Worm (Caenorhabditis elegans): ENCODE data around the gene T12G3.11.

ce11 chrIV:11986407-11986806, 43.2 kb downstream of the T12G3.11 start:
- no peak for TF ChIP-seq ztf-29 (GFP tag; IDR thresholded peaks at IDR 0.05)
- TF ChIP-seq flt-1 (GFP tag; IDR thresholded peaks at IDR 0.05), result no peak
- TF ChIP-seq T22C8.4 (GFP tag; IDR thresholded peaks at IDR 0.05), result no peak
- TF ChIP-seq ref-1 (GFP tag; conservative IDR thresholded peaks at IDR 0.05), result no peak
- TF ChIP-seq tab-1 (GFP tag; IDR thresholded peaks at IDR 0.05), result no peak
- no peak for TF ChIP-seq klf-2 (GFP tag; conservative IDR thresholded peaks at IDR 0.05)
- TF ChIP-seq ztf-23 (GFP tag; IDR thresholded peaks at IDR 0.05), result no peak

Data from whole organism, midembryonic.